Fruit fly (Drosophila melanogaster) whole organism: ENCODE results near the gene nyo.

Source experiments
- CG8478 ChIP-seq: fragments of >200 bp; optimal IDR thresholded peaks from 2 replicates; lab custom pipeline; 2018; ENCODE audit warnings: inconsistent platforms
- EcR ChIP-seq, 2 experiments: fragments of >200 bp; optimal IDR thresholded peaks; 2 replicates each; lab custom pipeline; 2017; ENCODE audit warnings: missing biosample characterization in 2 of 2, missing genetic modification characterization in 2 of 2, missing genetic modification reagents in 2 of 2
- pan ChIP-seq: fragments of >200 bp; optimal IDR thresholded peaks from 2 replicates; lab custom pipeline; 2017
- psq ChIP-seq: fragments of >200 bp; optimal IDR thresholded peaks from 2 replicates; lab custom pipeline; 2017
- usp ChIP-seq: fragments of >200 bp; optimal IDR thresholded peaks from 2 replicates; lab custom pipeline; 2017; ENCODE audit warnings: missing biosample characterization, missing genetic modification characterization, mixed read lengths

dm6 chr3R:31580586-31580994 is 37.8 kb downstream of the nyo start, which contains the start of the genes pygo and rod:
- no peak for TF ChIP-seq pan (lab: Kevin White, UChicago)
- TF ChIP-seq psq, result no peak
- TF ChIP-seq usp, result no peak
- no peak for TF ChIP-seq CG8478 (lab: Kevin White, UChicago)
- TF ChIP-seq EcR (GFP tag; optimal IDR thresholded peaks at IDR 0.05; lab: Kevin White, UChicago), result no peak
